In the genomic region with DNA sequence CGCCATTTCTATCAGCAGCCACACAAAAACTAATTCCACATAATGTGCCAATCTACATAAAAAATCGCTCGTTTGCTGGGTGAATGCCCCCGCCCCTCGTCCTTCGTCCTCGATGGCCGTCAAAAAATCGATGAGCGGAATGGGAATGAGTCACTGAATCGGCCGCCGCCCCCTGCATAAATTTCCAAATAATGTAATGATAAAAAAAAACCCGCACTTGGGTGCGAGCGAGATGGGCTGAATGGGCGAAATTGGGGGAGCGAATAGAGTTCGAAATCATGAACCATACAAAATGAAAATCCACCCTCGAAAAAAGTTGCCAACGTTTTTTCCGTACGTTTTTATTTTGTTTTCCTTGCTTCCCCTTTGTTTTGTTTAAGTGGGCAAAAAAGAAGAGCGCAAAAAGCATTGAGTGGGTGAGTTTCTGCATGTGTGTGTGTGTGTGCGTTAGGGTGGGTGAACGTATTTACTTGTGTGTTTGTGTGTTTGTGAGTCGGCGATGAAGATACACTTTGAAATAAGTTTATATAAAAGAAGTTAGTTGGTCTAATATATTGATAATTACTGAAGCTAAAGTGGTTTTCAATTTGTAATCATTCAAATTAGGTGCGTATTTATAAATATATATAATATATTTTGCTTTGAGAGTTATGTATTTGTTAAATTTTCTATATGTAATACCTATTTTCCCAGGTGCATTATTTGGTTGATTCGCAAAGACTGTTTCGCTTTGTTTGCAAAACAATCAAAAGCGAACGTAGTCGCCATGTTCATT, we compare ENCODE assay signal across 4 fruit fly cellular contexts.
TF ChIP-seq lines count a peak whose summit lies in the region.

No protein-coding gene starts in this region.

- TF ChIP-seq CTCF in whole organism, embryonic (GFP tag; optimal IDR thresholded peaks at IDR 0.05; lab: Kevin White, UChicago) = no peak

TF ChIP-seq in whole organism, embryonic, 481 proteins besides CTCF, POLR2A, EP300 and RAD21 (continues in another document):
- TF ChIP-seq slou (GFP tag; optimal IDR thresholded peaks at IDR 0.05; lab: Kevin White, UChicago) (no peak), Ada2b (GFP tag; IDR thresholded peaks at IDR 0.05; lab: Robert Waterston, UW) (no peak), stc (GFP tag; IDR thresholded peaks at IDR 0.05; lab: Robert Waterston, UW) (no peak), sens-2 (GFP tag; IDR thresholded peaks at IDR 0.05; lab: Robert Waterston, UW) (no peak), CG9876 (GFP tag; optimal IDR thresholded peaks at IDR 0.05; lab: Kevin White, UChicago) (no peak), CG3726 (GFP tag; IDR thresholded peaks at IDR 0.05; lab: Robert Waterston, UW) (no peak), hb (GFP tag; IDR thresholded peaks at IDR 0.05; lab: Robert Waterston, UW; ENCODE audit: partially characterized antibody) (0 out of 3 replicates have a peak, but pooled peaks have one; percentile 21), HLHmδ (GFP tag; optimal IDR thresholded peaks at IDR 0.05; lab: Kevin White, UChicago) (no peak), lov (optimal IDR thresholded peaks at IDR 0.05; lab: Kevin White, UChicago) (no peak), lov (GFP tag; IDR thresholded peaks at IDR 0.05; lab: Robert Waterston, UW) (no peak), CG13624 (GFP tag; optimal IDR thresholded peaks at IDR 0.05; lab: Kevin White, UChicago) (no peak), CG2889 (GFP tag; IDR thresholded peaks at IDR 0.05; lab: Robert Waterston, UW) (no peak), CG3847 (GFP tag; IDR thresholded peaks at IDR 0.05; lab: Robert Waterston, UW) (no peak), mam (GFP tag; optimal IDR thresholded peaks at IDR 0.05; lab: Kevin White, UChicago) (no peak), tin (GFP tag; optimal IDR thresholded peaks at IDR 0.05; lab: Kevin White, UChicago) (no peak), CG11695 (GFP tag; IDR thresholded peaks at IDR 0.05; lab: Robert Waterston, UW) (no peak), CG11560 (tag; IDR thresholded peaks at IDR 0.05; lab: Robert Waterston, UW) (no peak), CG7745 (tag; optimal IDR thresholded peaks at IDR 0.05; lab: Kevin White, UChicago) (no peak), Hand (GFP tag; optimal IDR thresholded peaks at IDR 0.05; lab: Kevin White, UChicago) (peak; percentile 10), wor (GFP tag; IDR thresholded peaks at IDR 0.05; lab: Robert Waterston, UW) (no peak), Dll (GFP tag; IDR thresholded peaks at IDR 0.05; lab: Robert Waterston, UW; ENCODE audit: partially characterized antibody) (no peak)

TF ChIP-seq in whole organism, prepupa, 60 proteins besides CTCF, POLR2A, EP300 and RAD21 (continues in another document):
- no peak for TF ChIP-seq Sox15 (GFP tag; optimal IDR thresholded peaks at IDR 0.05; lab: Kevin White, UChicago)
- no peak for TF ChIP-seq Sox14 (GFP tag; optimal IDR thresholded peaks at IDR 0.05; lab: Kevin White, UChicago)
- TF ChIP-seq esn (GFP tag; optimal IDR thresholded peaks at IDR 0.05; lab: Kevin White, UChicago) = no peak
- TF ChIP-seq ss (GFP tag; optimal IDR thresholded peaks at IDR 0.05; lab: Kevin White, UChicago) = peak; percentile 48 to 80
- no peak for TF ChIP-seq Hr38 (GFP tag; optimal IDR thresholded peaks at IDR 0.05; lab: Kevin White, UChicago)
- no peak for TF ChIP-seq Blimp-1 (GFP tag; optimal IDR thresholded peaks at IDR 0.05; lab: Kevin White, UChicago)
- TF ChIP-seq Ets96B (tag; optimal IDR thresholded peaks at IDR 0.05; lab: Kevin White, UChicago) = peak; percentile 43
- TF ChIP-seq CG34406 (GFP tag; optimal IDR thresholded peaks at IDR 0.05; lab: Kevin White, UChicago) = peak; percentile 21
- no peak for TF ChIP-seq Hr4 (GFP tag; optimal IDR thresholded peaks at IDR 0.05; lab: Kevin White, UChicago)
- no peak for TF ChIP-seq OdsH (GFP tag; optimal IDR thresholded peaks at IDR 0.05; lab: Kevin White, UChicago)
- no peak for TF ChIP-seq Eip78C (GFP tag; lab: Kevin White, UChicago)
- no peak for TF ChIP-seq fd59A (GFP tag; optimal IDR thresholded peaks at IDR 0.05; lab: Kevin White, UChicago)
- peak; percentile 55 for TF ChIP-seq CG6808 (GFP tag; optimal IDR thresholded peaks at IDR 0.05; lab: Kevin White, UChicago)
- TF ChIP-seq CG6163 (GFP tag; IDR thresholded peaks at IDR 0.05; lab: Robert Waterston, UW) = peak; percentile 68; the same call in 2 of the 3 replicates
- peak; percentile 31 for TF ChIP-seq CG6276 (GFP tag; optimal IDR thresholded peaks at IDR 0.05; lab: Kevin White, UChicago)
- peak; percentile 25 for TF ChIP-seq net (GFP tag; optimal IDR thresholded peaks at IDR 0.05; lab: Kevin White, UChicago)
- no peak for TF ChIP-seq fkh (GFP tag; optimal IDR thresholded peaks at IDR 0.05; lab: Kevin White, UChicago)
- TF ChIP-seq CG9139 (GFP tag; optimal IDR thresholded peaks at IDR 0.05; lab: Kevin White, UChicago) = peak; percentile 51
- TF ChIP-seq CG6854 (GFP tag; optimal IDR thresholded peaks at IDR 0.05; lab: Kevin White, UChicago) = no peak
- no peak for TF ChIP-seq CG15336 (GFP tag; IDR thresholded peaks at IDR 0.05; lab: Robert Waterston, UW)
- no peak for TF ChIP-seq dsx (GFP tag; optimal IDR thresholded peaks at IDR 0.05; lab: Kevin White, UChicago; ENCODE audit: poor library complexity, severe bottlenecking)
- TF ChIP-seq topi (GFP tag; optimal IDR thresholded peaks at IDR 0.05; lab: Kevin White, UChicago) = no peak

TF ChIP-seq in whole organism, pupa, 21 proteins besides CTCF, POLR2A, EP300 and RAD21:
- no peak for TF ChIP-seq CG4496 (GFP tag; IDR thresholded peaks at IDR 0.05; lab: Robert Waterston, UW)
- peak; percentile 13 for TF ChIP-seq Pif1B (GFP tag; optimal IDR thresholded peaks at IDR 0.05; lab: Kevin White, UChicago)
- no peak for TF ChIP-seq CG9948 (tag; optimal IDR thresholded peaks at IDR 0.05; lab: Kevin White, UChicago)
- peak; percentile 36 for TF ChIP-seq CG34367 (tag; optimal IDR thresholded peaks at IDR 0.05; lab: Kevin White, UChicago)
- TF ChIP-seq CG14655 (GFP tag; optimal IDR thresholded peaks at IDR 0.05; lab: Kevin White, UChicago) = peak; percentile 38
- peak; percentile 30 for TF ChIP-seq CG13204 (GFP tag; optimal IDR thresholded peaks at IDR 0.05; lab: Kevin White, UChicago)
- TF ChIP-seq CG12605 (GFP tag; IDR thresholded peaks at IDR 0.05; lab: Robert Waterston, UW) = peak; percentile 57; the same call in 1 of the 2 replicates
- peak; percentile 33 for TF ChIP-seq Pif1A (GFP tag; optimal IDR thresholded peaks at IDR 0.05; lab: Kevin White, UChicago)
- TF ChIP-seq CG17806 (tag; optimal IDR thresholded peaks at IDR 0.05; lab: Kevin White, UChicago) = no peak
- TF ChIP-seq Snoo (tag; optimal IDR thresholded peaks at IDR 0.05; lab: Kevin White, UChicago) = no peak
- no peak for TF ChIP-seq D1 (tag; optimal IDR thresholded peaks at IDR 0.05; lab: Kevin White, UChicago)
- peak; percentile 78 for TF ChIP-seq gl (tag; optimal IDR thresholded peaks at IDR 0.05; lab: Kevin White, UChicago)
- TF ChIP-seq CG8159 (tag; optimal IDR thresholded peaks at IDR 0.05; lab: Kevin White, UChicago) = peak; percentile 53

TF ChIP-seq in whole organism, wandering third instar larva, 38 proteins besides CTCF, POLR2A, EP300 and RAD21:
- TF ChIP-seq foxo (GFP tag; optimal IDR thresholded peaks at IDR 0.05; lab: Kevin White, UChicago) = no peak
- TF ChIP-seq Sp1 (GFP tag; optimal IDR thresholded peaks at IDR 0.05; lab: Kevin White, UChicago) = peak; percentile 59
- TF ChIP-seq Dfd (GFP tag; optimal IDR thresholded peaks at IDR 0.05; lab: Kevin White, UChicago) = peak; percentile 68
- TF ChIP-seq Mio (GFP tag; optimal IDR thresholded peaks at IDR 0.05; lab: Kevin White, UChicago) = no peak
TF ChIP-seq in whole organism, wandering third instar larva: peak in this region for 2.

Comparison
In these comparisons a context has a peak if more than half of its experiments do, and no peak if none do; other contexts are left out.
1. Of the 7 proteins assayed by ChIP-seq in both whole organism, embryonic and whole organism, prepupa: peak only in whole organism, embryonic: none; only in whole organism, prepupa: CG16779 and Sox102F; in both: none; in neither: 5.